Worm (Caenorhabditis elegans) whole organism, L1 larva: Measurements from ENCODE around the gene C07E3.9.
A peak's percentile ranks its signal among the peaks of the same experiment; 100 is the strongest.

Experiments used
- C04F5.9 ChIP-seq: sonication (generic microtip); optimal IDR thresholded peaks from 2 replicates; lab custom pipeline; 2016; ENCODE audit warnings: missing genetic modification characterization, missing compliant biosample characterization
- C34B4.2 ChIP-seq: sonication (generic microtip); optimal IDR thresholded peaks from 2 replicates; lab custom pipeline; 2017; ENCODE audit warnings: mild to moderate bottlenecking, missing genetic modification characterization, missing compliant biosample characterization
- F16B12.6 ChIP-seq: fragments of 150-350 bp; optimal IDR thresholded peaks from 2 replicates; lab custom pipeline; 2014; ENCODE audit warnings: missing biosample characterization, missing genetic modification characterization
- aha-1 ChIP-seq: fragments of 150-350 bp; optimal IDR thresholded peaks from 2 replicates; lab custom pipeline; 2014; ENCODE audit warnings: missing biosample characterization, missing genetic modification characterization
- alr-1 ChIP-seq: fragments of 200-800 bp; sonication (Bioruptor generic); optimal IDR thresholded peaks from 2 replicates; lab custom pipeline; 2018; ENCODE audit warnings: borderline replicate concordance, mild to moderate bottlenecking, missing genetic modification characterization, missing compliant biosample characterization
- ceh-82 ChIP-seq, 3 experiments: fragments of 150-350 bp in 1 of 3; sonication (generic microtip) in 2 of 3; optimal IDR thresholded peaks; 2 replicates each; lab custom pipeline; 2014 to 2017; ENCODE audit warnings: missing biosample characterization in 3 of 3, missing genetic modification characterization in 3 of 3
- ceh-88 ChIP-seq: fragments of 200-800 bp; sonication (Bioruptor generic); IDR thresholded peaks from 2 replicates; pipeline ENCODE4 v1.3.6; 2022; ENCODE audit warnings: missing genetic modification characterization, missing compliant biosample characterization
- efl-3 ChIP-seq: fragments of 200-800 bp; sonication (Bioruptor generic); optimal IDR thresholded peaks from 2 replicates; lab custom pipeline; 2018; ENCODE audit warnings: mild to moderate bottlenecking, missing genetic modification characterization, missing compliant biosample characterization
- egl-27 ChIP-seq, 2 experiments: fragments of 150-350 bp in 1 of 2; sonication (generic microtip); optimal IDR thresholded peaks; 3 replicates each; lab custom pipeline; 2017 to 2018; ENCODE audit warnings: missing biosample characterization in 2 of 2, missing genetic modification characterization in 2 of 2, missing genetic modification reagents in 2 of 2
- elt-3 ChIP-seq, 6 experiments: fragments of 150-350 bp in 1 of 6; sonication (generic microtip); optimal IDR thresholded peaks; 2 replicates each; lab custom pipeline; 2017 to 2018; ENCODE audit warnings: missing biosample characterization in 6 of 6, missing genetic modification characterization in 6 of 6, inconsistent platforms in 1 of 6
- ets-5 ChIP-seq: fragments of 200-800 bp; sonication (Bioruptor generic); IDR thresholded peaks from 2 replicates; pipeline ENCODE4 v1.3.6; 2022; ENCODE audit warnings: missing genetic modification characterization, missing compliant biosample characterization
- hpl-2 ChIP-seq: fragments of 150-350 bp; optimal IDR thresholded peaks from 2 replicates; lab custom pipeline; 2014; ENCODE audit warnings: missing biosample characterization, missing genetic modification reagents, missing genetic modification characterization
- irx-1 ChIP-seq: sonication (generic microtip); optimal IDR thresholded peaks from 2 replicates; lab custom pipeline; 2016; ENCODE audit warnings: missing genetic modification characterization, missing compliant biosample characterization
- jun-1 ChIP-seq: fragments of 150-350 bp; optimal IDR thresholded peaks from 2 replicates; lab custom pipeline; 2014; ENCODE audit warnings: missing biosample characterization, missing genetic modification reagents, missing genetic modification characterization
- lin-13 ChIP-seq: fragments of 150-350 bp; optimal IDR thresholded peaks from 2 replicates; lab custom pipeline; 2014; ENCODE audit warnings: missing biosample characterization, missing genetic modification reagents, missing genetic modification characterization
- lin-15B ChIP-seq: fragments of 150-350 bp; sonication (generic microtip); optimal IDR thresholded peaks from 3 replicates; lab custom pipeline; 2014; ENCODE audit warnings: missing biosample characterization, missing genetic modification characterization
- lsy-2 ChIP-seq, 2 experiments: fragments of 150-350 bp; optimal IDR thresholded peaks; 2 replicates each; lab custom pipeline; 2014; ENCODE audit warnings: missing biosample characterization in 2 of 2, missing genetic modification characterization in 2 of 2
- mab-9 ChIP-seq: fragments of 200-800 bp; sonication (Bioruptor generic); IDR thresholded peaks from 2 replicates; pipeline ENCODE4 v1.3.6; 2022; ENCODE audit warnings: missing genetic modification reagents, missing genetic modification characterization, missing compliant biosample characterization
- mef-2 ChIP-seq: fragments of 150-350 bp; optimal IDR thresholded peaks from 2 replicates; lab custom pipeline; 2014; ENCODE audit warnings: missing biosample characterization, missing genetic modification characterization
- nhr-19 ChIP-seq: fragments of 200-800 bp; sonication (Bioruptor generic); conservative IDR thresholded peaks from 2 replicates; pipeline ENCODE4 v1.3.6; 2022; ENCODE audit warnings: missing genetic modification characterization, missing compliant biosample characterization
- nhr-20 ChIP-seq: sonication (generic microtip); optimal IDR thresholded peaks from 2 replicates; lab custom pipeline; 2016; ENCODE audit warnings: mild to moderate bottlenecking, missing genetic modification characterization, missing compliant biosample characterization
- nhr-28 ChIP-seq: fragments of 150-350 bp; optimal IDR thresholded peaks from 2 replicates; lab custom pipeline; 2014; ENCODE audit warnings: missing biosample characterization, missing genetic modification characterization
- nhr-47 ChIP-seq: sonication (generic microtip); optimal IDR thresholded peaks from 2 replicates; lab custom pipeline; 2016; ENCODE audit warnings: mild to moderate bottlenecking, missing genetic modification characterization, moderate library complexity, missing compliant biosample characterization
- nhr-77 ChIP-seq: fragments of 150-350 bp; optimal IDR thresholded peaks from 2 replicates; lab custom pipeline; 2014; ENCODE audit warnings: missing biosample characterization, missing genetic modification characterization
- nhr-85 ChIP-seq: sonication (generic microtip); peaks from one replicate; lab custom pipeline; 2016; ENCODE audit warnings: missing genetic modification characterization, inconsistent platforms, missing compliant biosample characterization
- pqm-1 ChIP-seq: sonication (generic microtip); optimal IDR thresholded peaks from 3 replicates; lab custom pipeline; 2017; ENCODE audit warnings: missing biosample characterization, missing genetic modification characterization
- skn-1 ChIP-seq: fragments of 150-350 bp; optimal IDR thresholded peaks from 2 replicates; lab custom pipeline; 2014; ENCODE audit warnings: missing biosample characterization, missing genetic modification characterization
- snpc-4 ChIP-seq: fragments of 150-350 bp; optimal IDR thresholded peaks from 2 replicates; lab custom pipeline; 2014; ENCODE audit warnings: missing biosample characterization, missing genetic modification characterization
- sox-4 ChIP-seq: sonication (generic microtip); optimal IDR thresholded peaks from 2 replicates; lab custom pipeline; 2016; ENCODE audit warnings: missing genetic modification characterization, missing compliant biosample characterization
- swsn-7 ChIP-seq: sonication (generic microtip); optimal IDR thresholded peaks from 2 replicates; lab custom pipeline; 2016; ENCODE audit warnings: missing genetic modification characterization, missing compliant biosample characterization
- tbx-2 ChIP-seq: sonication (generic microtip); optimal IDR thresholded peaks from 2 replicates; lab custom pipeline; 2016; ENCODE audit warnings: missing genetic modification characterization, missing compliant biosample characterization
- tlp-1 ChIP-seq: fragments of 150-350 bp; optimal IDR thresholded peaks from 2 replicates; lab custom pipeline; 2014; ENCODE audit warnings: missing biosample characterization, missing genetic modification characterization
- unc-130 ChIP-seq: fragments of 150-350 bp; optimal IDR thresholded peaks from 2 replicates; lab custom pipeline; 2017; ENCODE audit warnings: missing biosample characterization, missing genetic modification characterization, inconsistent platforms
- unc-30 ChIP-seq: sonication (generic microtip); optimal IDR thresholded peaks from 2 replicates; lab custom pipeline; 2017; ENCODE audit warnings: missing biosample characterization, missing genetic modification characterization
- unc-86 ChIP-seq: sonication (generic microtip); optimal IDR thresholded peaks from 2 replicates; lab custom pipeline; 2016; ENCODE audit warnings: missing genetic modification characterization, missing compliant biosample characterization
- unc-98 ChIP-seq: fragments of 200-800 bp; sonication (Bioruptor generic); IDR thresholded peaks from 2 replicates; pipeline ENCODE4 v1.3.6; 2022; ENCODE audit warnings: missing genetic modification characterization, missing compliant biosample characterization
- zag-1 ChIP-seq: fragments of 150-350 bp; optimal IDR thresholded peaks from 2 replicates; lab custom pipeline; 2014; ENCODE audit warnings: missing biosample characterization, missing genetic modification characterization
- zip-4 ChIP-seq: fragments of 200-800 bp; sonication (Bioruptor generic); optimal IDR thresholded peaks from 2 replicates; lab custom pipeline; 2018; ENCODE audit warnings: mild to moderate bottlenecking, missing genetic modification characterization, moderate library complexity, missing compliant biosample characterization

C07E3.9 gene

ce11 chrII:10303663-10304115, 46.9 kb upstream of the C07E3.9 start, which contains the start of gene vha-9 (continued):
- TF ChIP-seq aha-1: no peak
- peak; percentile 3 for TF ChIP-seq hpl-2 (GFP tag; lab: Kevin White, UChicago)
- TF ChIP-seq nhr-85 (tag; lab: Kevin White, UChicago): peak; percentile 57
- TF ChIP-seq zag-1 (tag; lab: Kevin White, UChicago): no peak
- no peak for TF ChIP-seq nhr-28
- peak; percentile 35; the same call in 1 of the 2 replicates for TF ChIP-seq ceh-88 (GFP tag; lab: Robert Waterston, UW)
- TF ChIP-seq lin-13 (GFP tag; lab: Kevin White, UChicago): peak; percentile 41
- TF ChIP-seq C34B4.2 (tag; lab: Kevin White, UChicago): no peak
- no peak for TF ChIP-seq pqm-1
- TF ChIP-seq unc-30 (tag; lab: Kevin White, UChicago): no peak
- peak; percentile 13 for TF ChIP-seq irx-1
- no peak for TF ChIP-seq egl-27 (tag; optimal IDR thresholded peaks at IDR 0.05; lab: Kevin White, UChicago)
- no peak for TF ChIP-seq ets-5 (GFP tag; lab: Robert Waterston, UW)
- TF ChIP-seq skn-1 (tag; lab: Kevin White, UChicago): peak; percentile 71
- TF ChIP-seq C04F5.9 (tag; lab: Kevin White, UChicago): peak; percentile 14
- peak in 1 of 6 experiments; percentile 37 for TF ChIP-seq elt-3 (tag; optimal IDR thresholded peaks at IDR 0.05; lab: Kevin White, UChicago)
- TF ChIP-seq lsy-2 (tag; optimal IDR thresholded peaks at IDR 0.05; lab: Kevin White, UChicago): peak; percentile 61 to 78
- TF ChIP-seq nhr-77 (tag; lab: Kevin White, UChicago): no peak
- TF ChIP-seq ceh-82 (tag; optimal IDR thresholded peaks at IDR 0.05; lab: Kevin White, UChicago): peak; percentile 44 to 63 (median 61)
- no peak for TF ChIP-seq mab-9 (GFP tag; lab: Robert Waterston, UW)
- peak; percentile 52 for TF ChIP-seq F16B12.6
- peak; percentile 13 for TF ChIP-seq sox-4 (tag; lab: Kevin White, UChicago)
- TF ChIP-seq snpc-4: peak; percentile 37
- TF ChIP-seq unc-130 (tag; lab: Kevin White, UChicago): peak; percentile 78
- TF ChIP-seq nhr-20 (tag; lab: Kevin White, UChicago): peak; percentile 72
- TF ChIP-seq jun-1 (tag; lab: Kevin White, UChicago): no peak
- TF ChIP-seq tlp-1 (tag; lab: Kevin White, UChicago): no peak
- TF ChIP-seq unc-86 (tag; lab: Kevin White, UChicago): peak; percentile 57
- no peak for TF ChIP-seq alr-1 (tag; lab: Kevin White, UChicago)
- no peak for TF ChIP-seq unc-98 (GFP tag; lab: Robert Waterston, UW)
- peak; percentile 57 for TF ChIP-seq nhr-19 (GFP tag; lab: Robert Waterston, UW)
- peak; percentile 31 for TF ChIP-seq lin-15B (tag; lab: Kevin White, UChicago)

ce11 chrII:10308726-10309125, 41.8 kb upstream of the C07E3.9 start, which contains the start of gene gcy-4:
Gene gcy-4 (minus strand): TSS chrII:10308826.
- TF ChIP-seq zag-1 (tag; lab: Kevin White, UChicago) (no peak), unc-130 (tag; lab: Kevin White, UChicago) (no peak), egl-27 (tag; optimal IDR thresholded peaks at IDR 0.05; lab: Kevin White, UChicago) (no peak), swsn-7 (tag; lab: Kevin White, UChicago) (no peak), mef-2 (no peak), efl-3 (GFP tag; lab: Kevin White, UChicago) (no peak), C34B4.2 (tag; lab: Kevin White, UChicago) (no peak), tbx-2 (no peak), zip-4 (GFP tag; lab: Kevin White, UChicago) (no peak), ets-5 (GFP tag; lab: Robert Waterston, UW) (no peak)

DNA sequence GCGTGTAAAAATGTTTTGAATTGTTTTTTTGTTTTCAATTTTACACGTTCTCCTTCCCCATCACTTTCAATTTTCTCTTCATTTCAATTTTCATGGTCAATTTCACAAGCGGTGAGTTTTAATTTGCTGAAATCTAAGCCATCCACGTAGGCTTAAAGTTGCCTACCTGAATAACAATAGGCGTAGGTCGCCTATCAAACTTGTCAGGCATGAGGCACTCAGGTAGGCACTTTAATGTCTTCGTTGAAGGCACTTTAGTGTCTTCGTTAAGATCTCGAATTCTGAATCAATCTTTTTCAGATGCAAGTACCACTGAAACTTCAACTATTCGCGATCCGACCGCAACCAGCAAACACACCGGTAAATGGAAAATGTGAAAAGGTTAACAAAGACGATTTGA, 41.2 kb upstream of the C07E3.9 start, which contains the start of gene ZK970.8:
Gene ZK970.8, plus strand, starts transcription at position 301 of the 400 bp plus-strand sequence.
- no peak for TF ChIP-seq nhr-47 (tag; lab: Kevin White, UChicago)
